Worm (Caenorhabditis elegans): Measurements from ENCODE around the gene R04B5.5.

- TF ChIP-seq F13H6.1 (tag; optimal IDR thresholded peaks at IDR 0.05) = no peak
- TF ChIP-seq ceh-22 (tag; optimal IDR thresholded peaks at IDR 0.05) = no peak
Measured at ce11 chrV:10103811-10104210, 16.5 kb downstream of the R04B5.5 start.
